Worm (Caenorhabditis elegans) whole organism, L4/young adult: Measurements from ENCODE around the gene bath-19.

Experiments used
- W03F9.2 ChIP-seq: fragments of 150-350 bp; optimal IDR thresholded peaks from 2 replicates; lab custom pipeline; 2014; ENCODE audit warnings: missing biosample characterization, missing genetic modification characterization
- dao-5 ChIP-seq: sonication (generic microtip); optimal IDR thresholded peaks from 2 replicates; lab custom pipeline; 2016; ENCODE audit warnings: missing genotype, missing genetic modification characterization, moderate library complexity, missing compliant biosample characterization
- him-1 ChIP-seq: sonication (generic microtip); optimal IDR thresholded peaks from 2 replicates; lab custom pipeline; 2016; ENCODE audit warnings: missing genotype, missing genetic modification reagents, missing genetic modification characterization, missing compliant biosample characterization

DNA sequence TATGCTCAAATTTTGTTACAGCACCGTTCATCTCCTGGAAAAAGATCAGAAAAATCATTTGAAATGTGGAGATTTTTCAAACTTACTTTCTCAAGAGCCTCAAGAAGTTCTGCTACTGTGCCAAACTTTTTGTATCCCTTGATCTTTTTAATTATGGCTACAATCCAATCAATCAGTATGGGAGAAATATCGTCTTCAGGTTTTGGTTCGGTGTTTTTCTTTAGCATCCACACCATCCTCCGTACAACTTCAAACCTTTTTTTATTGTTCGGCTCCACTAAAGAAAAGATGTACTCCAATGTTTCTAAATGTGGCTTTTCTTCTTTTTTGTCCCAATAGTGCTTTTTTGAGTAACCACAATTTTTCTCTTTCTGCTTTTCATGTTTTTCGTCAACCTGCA is 37.3 kb upstream of the bath-19 start:
- no peak for TF ChIP-seq him-1 (tag; lab: Kevin White, UChicago)
- TF ChIP-seq dao-5 (tag; lab: Kevin White, UChicago), result no peak
- TF ChIP-seq W03F9.2, result no peak
